Comparison of ENCODE assay signal across 5 fruit fly cellular contexts in the genomic region with DNA sequence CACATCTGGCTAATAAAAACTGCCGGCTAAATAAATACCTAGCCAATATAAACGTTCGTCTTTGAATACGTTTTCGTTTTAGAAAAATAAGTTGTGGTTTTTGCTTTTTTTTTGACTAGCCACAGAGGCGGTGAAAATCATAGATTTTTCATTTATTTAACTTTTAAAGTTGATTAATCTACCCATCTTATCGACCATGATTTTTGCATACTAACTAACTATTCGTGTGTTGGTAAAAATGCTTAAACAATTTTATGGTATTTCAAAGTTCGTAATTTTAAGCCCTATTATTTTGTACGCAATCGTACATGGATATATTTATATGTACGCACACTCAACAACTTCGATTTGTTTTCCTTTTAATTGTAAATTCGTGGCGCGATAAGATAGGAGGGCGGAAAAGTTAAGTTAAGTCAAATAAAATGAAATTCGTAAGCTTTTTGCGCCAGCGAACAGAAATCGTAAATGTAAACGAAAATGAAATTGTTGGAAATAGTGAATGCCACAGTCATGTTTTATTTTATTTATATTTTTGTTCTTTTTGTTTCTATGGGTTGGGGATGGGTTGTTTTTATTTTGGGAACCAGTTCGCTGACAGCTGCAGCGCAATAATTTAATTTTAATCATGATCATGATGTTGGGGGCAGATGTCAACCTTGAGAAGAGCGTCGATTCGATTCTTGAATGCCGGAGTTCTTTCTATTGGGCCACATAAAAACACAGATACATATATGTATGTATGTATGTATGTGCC.
TF ChIP-seq lines count a peak whose summit lies in the region.

No protein-coding gene starts in this region.

- no peak for TF ChIP-seq CTCF in whole organism, embryonic (GFP tag; optimal IDR thresholded peaks at IDR 0.05; lab: Kevin White, UChicago)

TF ChIP-seq in whole organism, adult, 20 proteins besides CTCF, POLR2A, EP300 and RAD21:
- no peak for TF ChIP-seq CG33017 (tag; optimal IDR thresholded peaks at IDR 0.05; lab: Kevin White, UChicago)
- peak; percentile 82 for TF ChIP-seq kay (GFP tag; lab: Kevin White, UChicago; ENCODE audit: borderline replicate concordance)
- peak; percentile 52 for TF ChIP-seq CG14711 (tag; optimal IDR thresholded peaks at IDR 0.05; lab: Kevin White, UChicago)
- TF ChIP-seq tj (GFP tag; optimal IDR thresholded peaks at IDR 0.05; lab: Kevin White, UChicago) = peak; percentile 44
- TF ChIP-seq CG7101 (tag; optimal IDR thresholded peaks at IDR 0.05; lab: Kevin White, UChicago) = peak; percentile 35
- TF ChIP-seq CG11617 (GFP tag; optimal IDR thresholded peaks at IDR 0.05; lab: Kevin White, UChicago) = peak; percentile 39
TF ChIP-seq in whole organism, adult: peak in this region for 5.

TF ChIP-seq in whole organism, embryonic, 481 proteins besides CTCF, POLR2A, EP300 and RAD21 (continues in another document):
- TF ChIP-seq D19B (GFP tag; optimal IDR thresholded peaks at IDR 0.05; lab: Kevin White, UChicago) = no peak
- no peak for TF ChIP-seq Dref (GFP tag; IDR thresholded peaks at IDR 0.05; lab: Robert Waterston, UW)
- TF ChIP-seq croc (GFP tag; conservative IDR thresholded peaks at IDR 0.05; lab: Robert Waterston, UW) = no peak
- TF ChIP-seq klu (GFP tag; IDR thresholded peaks at IDR 0.05; lab: Robert Waterston, UW) = no peak
- peak; percentile 85 for TF ChIP-seq sens (GFP tag; lab: Kevin White, UChicago)
- no peak for TF ChIP-seq CG16813 (GFP tag; IDR thresholded peaks at IDR 0.05; lab: Robert Waterston, UW; ENCODE audit: partially characterized antibody)
- no peak for TF ChIP-seq Abd-B (GFP tag; optimal IDR thresholded peaks at IDR 0.05; lab: Kevin White, UChicago)
- no peak for TF ChIP-seq CG7357 (GFP tag; IDR thresholded peaks at IDR 0.05; lab: Robert Waterston, UW)
- TF ChIP-seq Xrp1 (GFP tag; IDR thresholded peaks at IDR 0.05; lab: Robert Waterston, UW) = peak; percentile 60
- TF ChIP-seq Fer3 (tag; optimal IDR thresholded peaks at IDR 0.05; lab: Kevin White, UChicago) = peak; percentile 52
- no peak for TF ChIP-seq CG8089 (GFP tag; optimal IDR thresholded peaks at IDR 0.05; lab: Kevin White, UChicago)
- TF ChIP-seq CG34224 (GFP tag; IDR thresholded peaks at IDR 0.05; lab: Robert Waterston, UW; ENCODE audit: partially characterized antibody) = no peak
- no peak for TF ChIP-seq GATAe (GFP tag; conservative IDR thresholded peaks at IDR 0.05; lab: Robert Waterston, UW)
- TF ChIP-seq CG14441 (GFP tag; IDR thresholded peaks at IDR 0.05; lab: Robert Waterston, UW) = no peak; the same call in 1 of the 2 replicates
- TF ChIP-seq CG12391 (tag; optimal IDR thresholded peaks at IDR 0.05; lab: Kevin White, UChicago) = peak; percentile 30
- no peak for TF ChIP-seq bowl (GFP tag; IDR thresholded peaks at IDR 0.05; lab: Robert Waterston, UW)
- no peak for TF ChIP-seq YL-1 (GFP tag; optimal IDR thresholded peaks at IDR 0.05; lab: Kevin White, UChicago)
- no peak for TF ChIP-seq salm (tag; optimal IDR thresholded peaks at IDR 0.05; lab: Kevin White, UChicago)
- no peak for TF ChIP-seq sqz (GFP tag; optimal IDR thresholded peaks at IDR 0.05; lab: Kevin White, UChicago)

TF ChIP-seq in whole organism, prepupa, 60 proteins besides CTCF, POLR2A, EP300 and RAD21 (continues in another document):
- peak; percentile 48 for TF ChIP-seq fkh (GFP tag; optimal IDR thresholded peaks at IDR 0.05; lab: Kevin White, UChicago)
- TF ChIP-seq CG8119 (GFP tag; IDR thresholded peaks at IDR 0.05; lab: Robert Waterston, UW) = peak; percentile 45; the same call in 1 of the 3 replicates
- TF ChIP-seq OdsH (GFP tag; optimal IDR thresholded peaks at IDR 0.05; lab: Kevin White, UChicago) = peak; percentile 12
- TF ChIP-seq CG11294 (GFP tag; IDR thresholded peaks at IDR 0.05; lab: Robert Waterston, UW) = no peak
- peak; percentile 82 for TF ChIP-seq svp (GFP tag; lab: Kevin White, UChicago)
- TF ChIP-seq esn (GFP tag; optimal IDR thresholded peaks at IDR 0.05; lab: Kevin White, UChicago) = peak; percentile 27
- peak; percentile 55 for TF ChIP-seq CG6276 (GFP tag; optimal IDR thresholded peaks at IDR 0.05; lab: Kevin White, UChicago)
- peak; percentile 75 for TF ChIP-seq CG15336 (GFP tag; IDR thresholded peaks at IDR 0.05; lab: Robert Waterston, UW)
- no peak for TF ChIP-seq vri (GFP tag; optimal IDR thresholded peaks at IDR 0.05; lab: Kevin White, UChicago)
- TF ChIP-seq Hr39 (GFP tag; optimal IDR thresholded peaks at IDR 0.05; lab: Kevin White, UChicago) = peak; percentile 9
- TF ChIP-seq Ets21C (GFP tag; optimal IDR thresholded peaks at IDR 0.05; lab: Kevin White, UChicago) = no peak
- peak; percentile 3 for TF ChIP-seq Sox102F (GFP tag; optimal IDR thresholded peaks at IDR 0.05; lab: Kevin White, UChicago)
- peak; percentile 0 for TF ChIP-seq net (GFP tag; optimal IDR thresholded peaks at IDR 0.05; lab: Kevin White, UChicago)
- peak; percentile 35 for TF ChIP-seq CG32006 (GFP tag; optimal IDR thresholded peaks at IDR 0.05; lab: Kevin White, UChicago)
- TF ChIP-seq pdm3 (GFP tag; optimal IDR thresholded peaks at IDR 0.05; lab: Kevin White, UChicago) = peak; percentile 28
- peak; percentile 13 for TF ChIP-seq Met (GFP tag; optimal IDR thresholded peaks at IDR 0.05; lab: Kevin White, UChicago)
- TF ChIP-seq topi (GFP tag; optimal IDR thresholded peaks at IDR 0.05; lab: Kevin White, UChicago) = no peak
- peak; percentile 23; the same call in 1 of the 3 replicates for TF ChIP-seq CG6163 (GFP tag; IDR thresholded peaks at IDR 0.05; lab: Robert Waterston, UW)
- peak; percentile 73 for TF ChIP-seq eg (GFP tag; IDR thresholded peaks at IDR 0.05; lab: Robert Waterston, UW)
- TF ChIP-seq Hr4 (GFP tag; optimal IDR thresholded peaks at IDR 0.05; lab: Kevin White, UChicago) = peak; percentile 6

TF ChIP-seq in whole organism, pupa, 21 proteins besides CTCF, POLR2A, EP300 and RAD21:
- TF ChIP-seq CG9948 (tag; optimal IDR thresholded peaks at IDR 0.05; lab: Kevin White, UChicago) (no peak), Ets98B (GFP tag; IDR thresholded peaks at IDR 0.05; lab: Robert Waterston, UW) (peak; percentile 56; the same call in 1 of the 2 replicates), CG13204 (GFP tag; optimal IDR thresholded peaks at IDR 0.05; lab: Kevin White, UChicago) (no peak), Pif1A (GFP tag; optimal IDR thresholded peaks at IDR 0.05; lab: Kevin White, UChicago) (no peak), EcR (GFP tag; optimal IDR thresholded peaks at IDR 0.05; lab: Kevin White, UChicago) (no peak), CG17806 (tag; optimal IDR thresholded peaks at IDR 0.05; lab: Kevin White, UChicago) (no peak), CG8159 (tag; optimal IDR thresholded peaks at IDR 0.05; lab: Kevin White, UChicago) (no peak), D1 (tag; optimal IDR thresholded peaks at IDR 0.05; lab: Kevin White, UChicago) (no peak), CG4496 (GFP tag; IDR thresholded peaks at IDR 0.05; lab: Robert Waterston, UW) (peak; percentile 40; the same call in 1 of the 3 replicates), Snoo (tag; optimal IDR thresholded peaks at IDR 0.05; lab: Kevin White, UChicago) (no peak), CG15710 (tag; optimal IDR thresholded peaks at IDR 0.05; lab: Kevin White, UChicago) (no peak), rn (GFP tag; IDR thresholded peaks at IDR 0.05; lab: Robert Waterston, UW) (no peak), CG8301 (tag; optimal IDR thresholded peaks at IDR 0.05; lab: Kevin White, UChicago) (peak; percentile 20), CG14655 (GFP tag; optimal IDR thresholded peaks at IDR 0.05; lab: Kevin White, UChicago) (no peak), Pif1B (GFP tag; optimal IDR thresholded peaks at IDR 0.05; lab: Kevin White, UChicago) (peak; percentile 4), gl (tag; optimal IDR thresholded peaks at IDR 0.05; lab: Kevin White, UChicago) (no peak), fd96Ca (GFP tag; IDR thresholded peaks at IDR 0.05; lab: Robert Waterston, UW) (no peak), CG32121 (GFP tag; IDR thresholded peaks at IDR 0.05; lab: Robert Waterston, UW) (peak; percentile 56), CG34367 (tag; optimal IDR thresholded peaks at IDR 0.05; lab: Kevin White, UChicago) (no peak), CG12605 (GFP tag; IDR thresholded peaks at IDR 0.05; lab: Robert Waterston, UW) (peak; percentile 42; the same call in 1 of the 2 replicates), CG10348 (GFP tag; IDR thresholded peaks at IDR 0.05; lab: Robert Waterston, UW) (no peak)
TF ChIP-seq in whole organism, pupa: peak in this region for 6.

TF ChIP-seq in whole organism, wandering third instar larva, 38 proteins besides CTCF, POLR2A, EP300 and RAD21 (continues in another document):
- TF ChIP-seq Dif (GFP tag; optimal IDR thresholded peaks at IDR 0.05; lab: Kevin White, UChicago; ENCODE audit: partially characterized antibody) = no peak
- TF ChIP-seq N (GFP tag; optimal IDR thresholded peaks at IDR 0.05; lab: Kevin White, UChicago) = no peak
- TF ChIP-seq usp (GFP tag; optimal IDR thresholded peaks at IDR 0.05; lab: Kevin White, UChicago) = no peak
- TF ChIP-seq CG9705 (GFP tag; optimal IDR thresholded peaks at IDR 0.05; lab: Kevin White, UChicago) = no peak
- TF ChIP-seq sv (GFP tag; optimal IDR thresholded peaks at IDR 0.05; lab: Kevin White, UChicago) = no peak
- no peak for TF ChIP-seq sage (GFP tag; optimal IDR thresholded peaks at IDR 0.05; lab: Kevin White, UChicago)
- TF ChIP-seq dmrt93B (GFP tag; optimal IDR thresholded peaks at IDR 0.05; lab: Kevin White, UChicago) = no peak
- no peak for TF ChIP-seq Dfd (GFP tag; optimal IDR thresholded peaks at IDR 0.05; lab: Kevin White, UChicago)
- TF ChIP-seq h (GFP tag; optimal IDR thresholded peaks at IDR 0.05; lab: Kevin White, UChicago) = peak; percentile 11
- peak; percentile 20 for TF ChIP-seq ey (GFP tag; optimal IDR thresholded peaks at IDR 0.05; lab: Kevin White, UChicago)
- TF ChIP-seq Hr78 (GFP tag; optimal IDR thresholded peaks at IDR 0.05; lab: Kevin White, UChicago) = no peak
- TF ChIP-seq brk (GFP tag; optimal IDR thresholded peaks at IDR 0.05; lab: Kevin White, UChicago) = peak; percentile 17
- TF ChIP-seq fru (GFP tag; optimal IDR thresholded peaks at IDR 0.05; lab: Kevin White, UChicago) = peak; percentile 12
- no peak for TF ChIP-seq Hr83 (GFP tag; optimal IDR thresholded peaks at IDR 0.05; lab: Kevin White, UChicago; ENCODE audit: poor library complexity, severe bottlenecking)
- no peak for TF ChIP-seq GATAd (GFP tag; optimal IDR thresholded peaks at IDR 0.05; lab: Kevin White, UChicago)
- no peak for TF ChIP-seq Hnf4 (GFP tag; optimal IDR thresholded peaks at IDR 0.05; lab: Kevin White, UChicago)
- TF ChIP-seq pan (optimal IDR thresholded peaks at IDR 0.05; lab: Kevin White, UChicago) = no peak
- TF ChIP-seq OdsH (GFP tag; optimal IDR thresholded peaks at IDR 0.05; lab: Kevin White, UChicago) = no peak
- no peak for TF ChIP-seq CrebA (GFP tag; optimal IDR thresholded peaks at IDR 0.05; lab: Kevin White, UChicago; ENCODE audit: borderline replicate concordance)
- no peak for TF ChIP-seq woc (GFP tag; optimal IDR thresholded peaks at IDR 0.05; lab: Kevin White, UChicago)
- no peak for TF ChIP-seq psq (GFP tag; optimal IDR thresholded peaks at IDR 0.05; lab: Kevin White, UChicago)
- TF ChIP-seq Myc (optimal IDR thresholded peaks at IDR 0.05; lab: Kevin White, UChicago) = no peak
- peak in 1 of 2 experiments; percentile 9 for TF ChIP-seq foxo (GFP tag; optimal IDR thresholded peaks at IDR 0.05; lab: Kevin White, UChicago)
- no peak for TF ChIP-seq HLH106 (tag; optimal IDR thresholded peaks at IDR 0.05; lab: Kevin White, UChicago)
